Worm (Caenorhabditis elegans) whole organism, young adult: ENCODE measurements around the gene T26G10.3.

Experiments used
- B0336.3 ChIP-seq: fragments of 200-800 bp; sonication (Bioruptor generic); IDR thresholded peaks from 2 replicates; pipeline ENCODE4 v1.3.6; 2022; ENCODE audit warnings: missing genetic modification characterization, missing compliant biosample characterization
- C06A6.2 ChIP-seq: fragments of 200-800 bp; sonication (Bioruptor generic); conservative IDR thresholded peaks from 2 replicates; pipeline ENCODE4 v1.3.6; 2022; ENCODE audit warnings: missing genetic modification characterization, missing compliant biosample characterization
- F10E7.11 ChIP-seq: sonication (generic microtip); optimal IDR thresholded peaks from 2 replicates; lab custom pipeline; 2017; ENCODE audit warnings: mild to moderate bottlenecking, missing genetic modification characterization, moderate library complexity, missing compliant biosample characterization
- F23B12.7 ChIP-seq: sonication (generic microtip); optimal IDR thresholded peaks from 2 replicates; lab custom pipeline; 2017; ENCODE audit warnings: missing genetic modification characterization, mild to moderate bottlenecking, missing compliant biosample characterization, antibody characterized with exemption, moderate library complexity; ENCODE audit not compliant: insufficient read depth
- F33H1.4 ChIP-seq: fragments of 200-800 bp; sonication (Bioruptor generic); IDR thresholded peaks from 2 replicates; pipeline ENCODE4 v1.3.6; 2022; ENCODE audit warnings: missing genetic modification reagents, missing genetic modification characterization, missing compliant biosample characterization
- F37B4.10 ChIP-seq: fragments of 200-800 bp; sonication (Bioruptor generic); IDR thresholded peaks from 2 replicates; pipeline ENCODE4 v1.3.6; 2022; ENCODE audit warnings: missing genetic modification characterization, missing compliant biosample characterization
- F49E8.2 ChIP-seq: sonication (generic microtip); optimal IDR thresholded peaks from 3 replicates; lab custom pipeline; 2017; ENCODE audit warnings: missing genetic modification characterization, mild to moderate bottlenecking, missing compliant biosample characterization, antibody characterized with exemption, moderate library complexity; ENCODE audit not compliant: insufficient read depth
- F52B5.7 ChIP-seq: sonication (generic microtip); optimal IDR thresholded peaks from 2 replicates; lab custom pipeline; 2016; ENCODE audit warnings: mild to moderate bottlenecking, missing genetic modification characterization, missing compliant biosample characterization
- F57A8.1 ChIP-seq: fragments of 200-800 bp; sonication (Bioruptor generic); optimal IDR thresholded peaks from 2 replicates; lab custom pipeline; 2018; ENCODE audit warnings: mild to moderate bottlenecking, missing genetic modification characterization, moderate library complexity, missing compliant biosample characterization
- K11D2.4 ChIP-seq: fragments of 200-800 bp; sonication (Bioruptor generic); IDR thresholded peaks from 2 replicates; pipeline ENCODE4 v1.3.6; 2022; ENCODE audit warnings: missing genetic modification reagents, missing genetic modification characterization, missing compliant biosample characterization
- K12H6.12 ChIP-seq: fragments of 200-800 bp; sonication (Bioruptor generic); optimal IDR thresholded peaks from 2 replicates; lab custom pipeline; 2018; ENCODE audit warnings: mild to moderate bottlenecking, missing genetic modification characterization, missing compliant biosample characterization
- T07F8.4 ChIP-seq: sonication (generic microtip); optimal IDR thresholded peaks from 2 replicates; lab custom pipeline; 2016; ENCODE audit warnings: mild to moderate bottlenecking, missing genetic modification characterization, moderate library complexity, missing compliant biosample characterization
- Y56A3A.18 ChIP-seq: fragments of 200-800 bp; sonication (Bioruptor generic); IDR thresholded peaks from 2 replicates; pipeline ENCODE4 v1.3.6; 2022; ENCODE audit warnings: missing genetic modification reagents, missing genetic modification characterization, missing compliant biosample characterization
- Y67H2A.10 ChIP-seq: fragments of 200-800 bp; sonication (Bioruptor generic); conservative IDR thresholded peaks from 2 replicates; pipeline ENCODE4 v1.3.6; 2022; ENCODE audit warnings: missing genetic modification reagents, missing genetic modification characterization, missing compliant biosample characterization
- Y95B8A.8 ChIP-seq: fragments of 200-800 bp; sonication (Bioruptor generic); IDR thresholded peaks from 2 replicates; pipeline ENCODE4 v1.3.6; 2022; ENCODE audit warnings: missing genetic modification reagents, missing genetic modification characterization, missing compliant biosample characterization
- ZK185.1 ChIP-seq: sonication (generic microtip); optimal IDR thresholded peaks from 2 replicates; lab custom pipeline; 2016; ENCODE audit warnings: mild to moderate bottlenecking, missing genetic modification characterization, missing compliant biosample characterization; ENCODE audit not compliant: poor library complexity, severe bottlenecking
- ama-1 ChIP-seq, 3 experiments: fragments of 150-350 bp in 1 of 3; sonication (generic microtip) in 2 of 3; optimal IDR thresholded peaks; 2 replicates each; lab custom pipeline; 2014 to 2018; ENCODE audit warnings: missing biosample characterization in 2 of 3, missing genetic modification characterization in 2 of 3, missing genetic modification reagents in 2 of 3
- athp-1 ChIP-seq: sonication (generic microtip); optimal IDR thresholded peaks from 2 replicates; lab custom pipeline; 2017; ENCODE audit warnings: mild to moderate bottlenecking, missing genetic modification characterization, missing compliant biosample characterization
- attf-6 ChIP-seq: fragments of 200-800 bp; sonication (Bioruptor generic); IDR thresholded peaks from 2 replicates; pipeline ENCODE4 v1.3.6; 2022; ENCODE audit warnings: missing genetic modification reagents, missing genetic modification characterization, missing compliant biosample characterization
- cebp-1 ChIP-seq, 2 experiments: fragments of 200-800 bp in 1 of 2; sonication (Bioruptor generic) in 1 of 2; sonication (generic microtip) in 1 of 2; IDR thresholded peaks in 1 of 2; optimal IDR thresholded peaks in 1 of 2; 2 replicates each; pipeline versions ENCODE4 v1.3.6 to Lab custom; 2017 to 2022; ENCODE audit warnings: missing compliant biosample characterization in 2 of 2, missing genetic modification characterization in 2 of 2, mild to moderate bottlenecking in 1 of 2, missing genetic modification reagents in 1 of 2, moderate library complexity in 1 of 2
- ceh-100 ChIP-seq: fragments of 200-800 bp; sonication (Bioruptor generic); IDR thresholded peaks from 2 replicates; pipeline ENCODE4 v1.3.6; 2022; ENCODE audit warnings: missing genetic modification reagents, missing genetic modification characterization, missing compliant biosample characterization
- chd-7 ChIP-seq: sonication (generic microtip); optimal IDR thresholded peaks from 2 replicates; lab custom pipeline; 2016; ENCODE audit warnings: mild to moderate bottlenecking, missing genetic modification characterization, moderate library complexity, missing compliant biosample characterization
- efl-1 ChIP-seq: fragments of 150-350 bp; optimal IDR thresholded peaks from 2 replicates; lab custom pipeline; 2014; ENCODE audit warnings: missing biosample characterization, missing genetic modification reagents, missing genetic modification characterization
- egl-44 ChIP-seq: fragments of 200-800 bp; sonication (Bioruptor generic); IDR thresholded peaks from 2 replicates; pipeline ENCODE4 v1.3.6; 2022; ENCODE audit warnings: missing genetic modification reagents, missing genetic modification characterization, missing compliant biosample characterization
- ekl-4 ChIP-seq: fragments of 200-800 bp; sonication (Bioruptor generic); IDR thresholded peaks from 2 replicates; pipeline ENCODE4 v1.3.6; 2022; ENCODE audit warnings: missing genetic modification reagents, missing genetic modification characterization, missing compliant biosample characterization
- hmg-1.2 ChIP-seq: fragments of 200-800 bp; sonication (Bioruptor generic); IDR thresholded peaks from 2 replicates; pipeline ENCODE4 v1.3.6; 2022; ENCODE audit warnings: missing genetic modification reagents, missing genetic modification characterization, missing compliant biosample characterization
- hrde-1 ChIP-seq: sonication (generic microtip); optimal IDR thresholded peaks from 2 replicates; lab custom pipeline; 2016; ENCODE audit warnings: missing genetic modification characterization, mild to moderate bottlenecking, missing compliant biosample characterization, moderate library complexity, missing genotype, missing genetic modification reagents, borderline replicate concordance
- let-526 ChIP-seq: fragments of 200-800 bp; sonication (Bioruptor generic); IDR thresholded peaks from 2 replicates; pipeline ENCODE4 v1.3.6; 2022; ENCODE audit warnings: missing genetic modification reagents, missing genetic modification characterization, missing compliant biosample characterization
- lin-26 ChIP-seq: fragments of 200-800 bp; sonication (Bioruptor generic); IDR thresholded peaks from 2 replicates; pipeline ENCODE4 v1.3.6; 2022; ENCODE audit warnings: missing genetic modification reagents, missing genetic modification characterization, missing compliant biosample characterization
- lin-35 ChIP-seq, 3 experiments: fragments of 150-350 bp in 2 of 3; sonication (generic microtip) in 1 of 3; optimal IDR thresholded peaks; 2 replicates each; lab custom pipeline; 2014 to 2018; ENCODE audit warnings: missing biosample characterization in 3 of 3, missing genetic modification characterization in 3 of 3, missing genetic modification reagents in 3 of 3
- madf-6 ChIP-seq: fragments of 200-800 bp; sonication (Bioruptor generic); IDR thresholded peaks from 2 replicates; pipeline ENCODE4 v1.3.6; 2022; ENCODE audit warnings: missing genetic modification reagents, missing genetic modification characterization, missing compliant biosample characterization
- madf-8 ChIP-seq: fragments of 200-800 bp; sonication (Bioruptor generic); conservative IDR thresholded peaks from 2 replicates; pipeline ENCODE4 v1.3.6; 2022; ENCODE audit warnings: missing genetic modification reagents, missing genetic modification characterization, missing compliant biosample characterization
- mcd-1 ChIP-seq: fragments of 200-800 bp; sonication (Bioruptor generic); IDR thresholded peaks from 2 replicates; pipeline ENCODE4 v1.3.6; 2022; ENCODE audit warnings: missing genetic modification reagents, missing genetic modification characterization, missing compliant biosample characterization
- nfya-1 ChIP-seq: sonication (generic microtip); optimal IDR thresholded peaks from 2 replicates; lab custom pipeline; 2017; ENCODE audit warnings: antibody characterized with exemption, missing compliant biosample characterization, missing genetic modification characterization, borderline replicate concordance; ENCODE audit not compliant: insufficient read depth
- nfya-2 ChIP-seq: fragments of 200-800 bp; sonication (Bioruptor generic); IDR thresholded peaks from 2 replicates; pipeline ENCODE4 v1.3.6; 2022; ENCODE audit warnings: missing genetic modification reagents, missing genetic modification characterization, missing compliant biosample characterization
- nfyb-1 ChIP-seq: fragments of 200-800 bp; sonication (Bioruptor generic); IDR thresholded peaks from 2 replicates; pipeline ENCODE4 v1.3.6; 2022; ENCODE audit warnings: missing genetic modification reagents, missing genetic modification characterization, missing compliant biosample characterization
- nhr-80 ChIP-seq: sonication (generic microtip); optimal IDR thresholded peaks from 2 replicates; lab custom pipeline; 2016; ENCODE audit warnings: missing genetic modification characterization, missing compliant biosample characterization
- nhr-90 ChIP-seq: sonication (generic microtip); optimal IDR thresholded peaks from 2 replicates; lab custom pipeline; 2016; ENCODE audit warnings: missing genotype, mild to moderate bottlenecking, missing genetic modification characterization, missing compliant biosample characterization
- rcor-1 ChIP-seq: fragments of 200-800 bp; sonication (Bioruptor generic); IDR thresholded peaks from 2 replicates; pipeline ENCODE4 v1.3.6; 2022; ENCODE audit warnings: missing genetic modification reagents, missing genetic modification characterization, missing compliant biosample characterization
- snpc-3.4 ChIP-seq: sonication (generic microtip); optimal IDR thresholded peaks from 2 replicates; lab custom pipeline; 2017; ENCODE audit warnings: missing genetic modification characterization, mild to moderate bottlenecking, missing compliant biosample characterization, antibody characterized with exemption, moderate library complexity, missing genotype, missing genetic modification reagents
- snpc-4 ChIP-seq, 5 experiments: fragments of 150-350 bp in 1 of 5; sonication (generic microtip) in 4 of 5; optimal IDR thresholded peaks; 2 replicates each; lab custom pipeline; 2014 to 2018; ENCODE audit warnings: missing genetic modification characterization in 5 of 5, missing biosample characterization in 3 of 5, antibody characterized with exemption in 2 of 5, mild to moderate bottlenecking in 2 of 5, missing compliant biosample characterization in 2 of 5, missing genotype in 2 of 5, moderate library complexity in 2 of 5, missing genetic modification reagents in 1 of 5
- somi-1 ChIP-seq: fragments of 200-800 bp; sonication (Bioruptor generic); optimal IDR thresholded peaks from 2 replicates; lab custom pipeline; 2018; ENCODE audit warnings: mild to moderate bottlenecking, missing genetic modification characterization, missing compliant biosample characterization
- tbp1 ChIP-seq: fragments of 200-800 bp; sonication (Bioruptor generic); optimal IDR thresholded peaks from 2 replicates; lab custom pipeline; 2018; ENCODE audit warnings: mild to moderate bottlenecking, missing genetic modification characterization, missing compliant biosample characterization
- tbx-9 ChIP-seq: sonication (generic microtip); optimal IDR thresholded peaks from 2 replicates; lab custom pipeline; 2016; ENCODE audit warnings: borderline replicate concordance, missing genetic modification characterization, inconsistent platforms, missing compliant biosample characterization
- xnd-1 ChIP-seq: sonication (generic microtip); optimal IDR thresholded peaks from 2 replicates; lab custom pipeline; 2016; ENCODE audit warnings: missing genotype, missing genetic modification reagents, missing genetic modification characterization, missing compliant biosample characterization

The T26G10.3 gene

ce11 chrIII:9390924-9391323 lies 22.3 kb downstream of the T26G10.3 start:
- TF ChIP-seq Y95B8A.8 (GFP tag; lab: Robert Waterston, UW) (peak; percentile 31; the same call in 1 of the 2 replicates), nfya-1 (tag; lab: Kevin White, UChicago) (no peak), K12H6.12 (tag; lab: Kevin White, UChicago) (no peak), F49E8.2 (peak; percentile 23), tbx-9 (no peak), Y67H2A.10 (GFP tag; lab: Robert Waterston, UW) (no peak), nhr-80 (tag; lab: Kevin White, UChicago) (no peak), chd-7 (tag; lab: Kevin White, UChicago) (no peak), snpc-4 (GFP tag; optimal IDR thresholded peaks at IDR 0.05; lab: Kevin White, UChicago) (no peak), snpc-4 (tag; optimal IDR thresholded peaks at IDR 0.05; lab: Kevin White, UChicago) (no peak), efl-1 (GFP tag; lab: Kevin White, UChicago) (peak; percentile 19), xnd-1 (tag; lab: Kevin White, UChicago) (peak; percentile 35), hmg-1.2 (peak; percentile 41; the same call in 1 of the 2 replicates), F52B5.7 (tag; lab: Kevin White, UChicago) (no peak), athp-1 (tag; lab: Kevin White, UChicago) (no peak), tbp1 (GFP tag; lab: Kevin White, UChicago) (peak; percentile 12), hrde-1 (tag; lab: Kevin White, UChicago) (peak; percentile 23), ama-1 (optimal IDR thresholded peaks at IDR 0.05; lab: Kevin White, UChicago) (no peak), ama-1 (GFP tag; optimal IDR thresholded peaks at IDR 0.05; lab: Kevin White, UChicago) (no peak), egl-44 (GFP tag; lab: Robert Waterston, UW) (no peak), nhr-90 (no peak), F37B4.10 (no peak), F57A8.1 (GFP tag; lab: Kevin White, UChicago) (no peak), let-526 (GFP tag; lab: Robert Waterston, UW) (no peak), madf-6 (GFP tag; lab: Robert Waterston, UW) (peak; percentile 82), somi-1 (GFP tag; lab: Kevin White, UChicago) (no peak), ekl-4 (peak; percentile 62; the same call in 1 of the 2 replicates), K11D2.4 (GFP tag; lab: Robert Waterston, UW) (peak; percentile 55; the same call in 1 of the 2 replicates), cebp-1 (GFP tag; IDR thresholded peaks at IDR 0.05; lab: Robert Waterston, UW) (no peak), cebp-1 (tag; optimal IDR thresholded peaks at IDR 0.05; lab: Kevin White, UChicago) (peak; percentile 30), T07F8.4 (tag; lab: Kevin White, UChicago) (no peak), C06A6.2 (GFP tag; lab: Robert Waterston, UW) (no peak), mcd-1 (GFP tag; lab: Robert Waterston, UW) (peak; percentile 38; the same call in 1 of the 2 replicates), Y56A3A.18 (GFP tag; lab: Robert Waterston, UW) (no peak), madf-8 (peak; percentile 46), B0336.3 (peak; percentile 68), nfyb-1 (no peak), snpc-3.4 (tag; lab: Kevin White, UChicago) (peak; percentile 54), ceh-100 (GFP tag; lab: Robert Waterston, UW) (0 out of 2 replicates have a peak, but pooled peaks have one; percentile 30), lin-26 (GFP tag; lab: Robert Waterston, UW) (0 out of 2 replicates have a peak, but pooled peaks have one; percentile 23), ZK185.1 (tag; lab: Kevin White, UChicago) (no peak), F23B12.7 (tag; lab: Kevin White, UChicago) (no peak), lin-35 (GFP tag; optimal IDR thresholded peaks at IDR 0.05; lab: Kevin White, UChicago) (peak in 1 of 3 experiments; percentile 25), nfya-2 (GFP tag; lab: Robert Waterston, UW) (0 out of 2 replicates have a peak, but pooled peaks have one; percentile 69), F10E7.11 (tag; lab: Kevin White, UChicago) (no peak), F33H1.4 (0 out of 2 replicates have a peak, but pooled peaks have one; percentile 13), attf-6 (GFP tag; lab: Robert Waterston, UW) (peak; percentile 61), rcor-1 (GFP tag; lab: Robert Waterston, UW) (0 out of 2 replicates have a peak, but pooled peaks have one; percentile 7)
